Fruit fly (Drosophila melanogaster) whole organism, embryonic: ENCODE results near the gene Sfxn2.

Experiments
- Ada2b ChIP-seq: fragments of 200-800 bp; sonication (Bioruptor generic); IDR thresholded peaks from 2 replicates; pipeline ENCODE4 v1.3.6; 2022; ENCODE audit warnings: missing biosample characterization, missing genetic modification characterization
- Aef1 ChIP-seq: fragments of 200-800 bp; sonication (Bioruptor generic); IDR thresholded peaks from 3 replicates; pipeline ENCODE4 v1.3.6; 2022; ENCODE audit warnings: missing biosample characterization, missing genetic modification characterization
- Atf6 ChIP-seq: fragments of 200-800 bp; sonication (Bioruptor generic); IDR thresholded peaks from 2 replicates; pipeline ENCODE4 v1.3.6; 2022; ENCODE audit warnings: missing biosample characterization, missing genetic modification characterization
- CG10654 ChIP-seq: fragments of 200-800 bp; sonication (Bioruptor generic); optimal IDR thresholded peaks from 2 replicates; lab custom pipeline; 2016; ENCODE audit warnings: missing biosample characterization, missing genetic modification characterization
- CG12659 ChIP-seq: fragments of 200-800 bp; sonication (Bioruptor generic); optimal IDR thresholded peaks from 3 replicates; lab custom pipeline; 2017; ENCODE audit warnings: mild to moderate bottlenecking, missing biosample characterization, missing genetic modification reagents, missing genetic modification characterization
- CG13287 ChIP-seq: fragments of 200-800 bp; sonication (Bioruptor generic); IDR thresholded peaks from 2 replicates; pipeline ENCODE4 v1.3.6; 2022; ENCODE audit warnings: missing biosample characterization, missing genetic modification characterization; ENCODE audit not compliant: partially characterized antibody
- CG13424 ChIP-seq: fragments of 200-800 bp; sonication (Bioruptor generic); optimal IDR thresholded peaks from 2 replicates; lab custom pipeline; 2019; ENCODE audit warnings: missing biosample characterization, mild to moderate bottlenecking, missing genetic modification characterization, moderate library complexity
- CG17829 ChIP-seq: fragments of 200-800 bp; optimal IDR thresholded peaks from 2 replicates; lab custom pipeline; 2019; ENCODE audit warnings: missing biosample characterization, mild to moderate bottlenecking, missing genetic modification characterization, moderate library complexity
- CG18011 ChIP-seq: fragments of 200-800 bp; sonication (Bioruptor generic); optimal IDR thresholded peaks from 2 replicates; lab custom pipeline; 2017; ENCODE audit warnings: missing biosample characterization, missing genetic modification characterization, mild to moderate bottlenecking, moderate library complexity, missing genotype
- CG18476 ChIP-seq: fragments of 200-800 bp; sonication (Bioruptor generic); optimal IDR thresholded peaks from 2 replicates; lab custom pipeline; 2016; ENCODE audit warnings: missing biosample characterization, mild to moderate bottlenecking, missing genetic modification characterization
- CG18599 ChIP-seq: fragments of 200-800 bp; sonication (Bioruptor generic); optimal IDR thresholded peaks from 3 replicates; lab custom pipeline; 2017; ENCODE audit warnings: missing biosample characterization, missing genetic modification characterization, mild to moderate bottlenecking, moderate library complexity, missing genetic modification reagents
- CG2678 ChIP-seq: fragments of 200-800 bp; sonication (Bioruptor generic); optimal IDR thresholded peaks from 3 replicates; lab custom pipeline; 2019; ENCODE audit warnings: missing biosample characterization, mild to moderate bottlenecking, missing genetic modification characterization, moderate library complexity
- CG33213 ChIP-seq: fragments of 200-800 bp; sonication (Bioruptor generic); optimal IDR thresholded peaks from 3 replicates; lab custom pipeline; 2016; ENCODE audit warnings: missing biosample characterization, missing genetic modification characterization
- CG6654 ChIP-seq: fragments of 200-800 bp; sonication (Bioruptor generic); optimal IDR thresholded peaks from 2 replicates; lab custom pipeline; 2017; ENCODE audit warnings: missing biosample characterization, mild to moderate bottlenecking, missing genetic modification characterization
- CG7271 ChIP-seq: fragments of 200-800 bp; sonication (Bioruptor generic); optimal IDR thresholded peaks from 2 replicates; lab custom pipeline; 2018; ENCODE audit warnings: missing biosample characterization, mild to moderate bottlenecking, missing genetic modification characterization, moderate library complexity
- CkIIα-i1 ChIP-seq: fragments of 200-800 bp; sonication (Bioruptor generic); IDR thresholded peaks from 2 replicates; pipeline ENCODE4 v1.3.6; 2022; ENCODE audit warnings: missing biosample characterization, missing genetic modification characterization
- Dek ChIP-seq: fragments of 200-800 bp; sonication (Bioruptor generic); optimal IDR thresholded peaks from 3 replicates; lab custom pipeline; 2019; ENCODE audit warnings: missing biosample characterization, mild to moderate bottlenecking, missing genetic modification characterization, moderate library complexity
- Hsf ChIP-seq: fragments of 200-800 bp; sonication (Bioruptor generic); optimal IDR thresholded peaks from 3 replicates; lab custom pipeline; 2016; ENCODE audit warnings: missing biosample characterization, missing genetic modification characterization
- MTF-1 ChIP-seq: fragments of 200-800 bp; sonication (Bioruptor generic); optimal IDR thresholded peaks from 2 replicates; lab custom pipeline; 2018; ENCODE audit warnings: missing biosample characterization, mild to moderate bottlenecking, missing genetic modification characterization, borderline replicate concordance
- Nf-YA ChIP-seq: fragments of 200-800 bp; sonication (Bioruptor generic); IDR thresholded peaks from 2 replicates; pipeline ENCODE4 v1.3.6; 2022; ENCODE audit warnings: missing biosample characterization, missing genetic modification characterization
- Oaz ChIP-seq: fragments of 200-800 bp; sonication (Bioruptor generic); IDR thresholded peaks from 2 replicates; pipeline ENCODE4 v1.3.6; 2022; ENCODE audit warnings: missing biosample characterization, missing genetic modification characterization
- Pdp1 ChIP-seq, 2 experiments: fragments of 200-800 bp; sonication (Bioruptor generic); optimal IDR thresholded peaks; 3 replicates each; lab custom pipeline; 2016; ENCODE audit warnings: missing biosample characterization in 2 of 2, missing genetic modification characterization in 2 of 2, mild to moderate bottlenecking in 1 of 2, moderate library complexity in 1 of 2
- ac ChIP-seq: fragments of 200-800 bp; sonication (Bioruptor generic); optimal IDR thresholded peaks from 3 replicates; lab custom pipeline; 2017; ENCODE audit warnings: missing biosample characterization, mild to moderate bottlenecking, missing genetic modification characterization
- ap ChIP-seq: fragments of 200-800 bp; sonication (Bioruptor generic); IDR thresholded peaks from 2 replicates; pipeline ENCODE4 v1.3.6; 2022; ENCODE audit warnings: missing biosample characterization, missing genetic modification characterization
- bcd ChIP-seq: fragments of 200-800 bp; sonication (Bioruptor generic); optimal IDR thresholded peaks from 2 replicates; lab custom pipeline; 2017; ENCODE audit warnings: missing biosample characterization, mild to moderate bottlenecking, missing genetic modification characterization
- btn ChIP-seq: fragments of 200-800 bp; sonication (Bioruptor generic); optimal IDR thresholded peaks from 2 replicates; lab custom pipeline; 2016; ENCODE audit warnings: missing biosample characterization, missing genetic modification characterization
- chif ChIP-seq, 2 experiments: fragments of 200-800 bp; sonication (Bioruptor generic); optimal IDR thresholded peaks; 3 replicates each; lab custom pipeline; 2016; ENCODE audit warnings: missing biosample characterization in 2 of 2, missing genetic modification characterization in 2 of 2
- crc ChIP-seq: fragments of 200-800 bp; sonication (Bioruptor generic); optimal IDR thresholded peaks from 2 replicates; lab custom pipeline; 2016; ENCODE audit warnings: missing biosample characterization, missing genetic modification characterization
- croc ChIP-seq: fragments of 200-800 bp; sonication (Bioruptor generic); conservative IDR thresholded peaks from 3 replicates; pipeline ENCODE4 v1.3.6; 2022; ENCODE audit warnings: missing biosample characterization, missing genetic modification characterization
- danr ChIP-seq: fragments of 200-800 bp; sonication (Bioruptor generic); IDR thresholded peaks from 2 replicates; pipeline ENCODE4 v1.3.6; 2022; ENCODE audit warnings: missing biosample characterization, missing genetic modification characterization
- dm ChIP-seq: fragments of 200-800 bp; sonication (Bioruptor generic); optimal IDR thresholded peaks from 3 replicates; lab custom pipeline; 2016; ENCODE audit warnings: missing biosample characterization, missing genetic modification characterization
- dpn ChIP-seq, 2 experiments: fragments of 200-800 bp; sonication (Bioruptor generic); optimal IDR thresholded peaks; 3 replicates each; lab custom pipeline; 2016; ENCODE audit warnings: missing biosample characterization in 2 of 2, missing genetic modification characterization in 2 of 2
- dysf ChIP-seq: fragments of 200-800 bp; sonication (Bioruptor generic); IDR thresholded peaks from 3 replicates; pipeline ENCODE4 v1.3.6; 2022; ENCODE audit warnings: missing biosample characterization, missing genetic modification characterization
- hb ChIP-seq: fragments of 200-800 bp; sonication (Bioruptor generic); IDR thresholded peaks from 3 replicates; pipeline ENCODE4 v1.3.6; 2022; ENCODE audit warnings: missing biosample characterization, missing genetic modification characterization; ENCODE audit not compliant: partially characterized antibody
- her ChIP-seq: fragments of 200-800 bp; sonication (Bioruptor generic); optimal IDR thresholded peaks from 2 replicates; lab custom pipeline; 2016; ENCODE audit warnings: missing biosample characterization, missing genetic modification characterization
- ind ChIP-seq: fragments of 200-800 bp; sonication (Bioruptor generic); optimal IDR thresholded peaks from 3 replicates; lab custom pipeline; 2016; ENCODE audit warnings: missing biosample characterization, missing genetic modification characterization
- kay ChIP-seq: fragments of 200-800 bp; sonication (Bioruptor generic); optimal IDR thresholded peaks from 2 replicates; lab custom pipeline; 2016; ENCODE audit warnings: missing biosample characterization, missing genetic modification characterization
- kni ChIP-seq: fragments of 200-800 bp; sonication (Bioruptor generic); optimal IDR thresholded peaks from 3 replicates; lab custom pipeline; 2017; ENCODE audit warnings: mild to moderate bottlenecking, missing biosample characterization, missing genetic modification reagents, missing genetic modification characterization
- lab ChIP-seq: fragments of 200-800 bp; sonication (Bioruptor generic); optimal IDR thresholded peaks from 3 replicates; lab custom pipeline; 2017; ENCODE audit warnings: missing biosample characterization, missing genetic modification characterization, mild to moderate bottlenecking, moderate library complexity, missing genetic modification reagents
- pho ChIP-seq: fragments of 200-800 bp; sonication (Bioruptor generic); optimal IDR thresholded peaks from 2 replicates; lab custom pipeline; 2016; ENCODE audit warnings: missing biosample characterization, missing genetic modification characterization
- prd ChIP-seq, 3 experiments: fragments of >200 bp in 2 of 3; fragments of 200-800 bp in 1 of 3; sonication (Bioruptor generic) in 1 of 3; optimal IDR thresholded peaks in 2 of 3; IDR thresholded peaks in 1 of 3; 2 replicates in 2 of 3; 3 replicates in 1 of 3; pipeline versions ENCODE4 v1.3.6 to Lab custom; 2017 to 2022; ENCODE audit warnings: missing biosample characterization in 1 of 3, missing genetic modification characterization in 1 of 3
- run ChIP-seq: fragments of 200-800 bp; sonication (Bioruptor generic); optimal IDR thresholded peaks from 3 replicates; lab custom pipeline; 2018; ENCODE audit warnings: missing biosample characterization, mild to moderate bottlenecking, missing genetic modification characterization
- sc ChIP-seq, 3 experiments: fragments of >200 bp in 2 of 3; fragments of 200-800 bp in 1 of 3; sonication (Bioruptor generic) in 1 of 3; optimal IDR thresholded peaks; 2 replicates in 2 of 3; 3 replicates in 1 of 3; lab custom pipeline; 2017; ENCODE audit warnings: mild to moderate bottlenecking in 1 of 3, missing biosample characterization in 1 of 3, missing genetic modification characterization in 1 of 3, missing genetic modification reagents in 1 of 3
- sna ChIP-seq: fragments of 200-800 bp; sonication (Bioruptor generic); IDR thresholded peaks from 2 replicates; pipeline ENCODE4 v1.3.6; 2022; ENCODE audit warnings: missing biosample characterization, missing genetic modification characterization; ENCODE audit not compliant: partially characterized antibody
- tap ChIP-seq: fragments of 200-800 bp; optimal IDR thresholded peaks from 3 replicates; lab custom pipeline; 2019; ENCODE audit warnings: missing biosample characterization, mild to moderate bottlenecking, missing genetic modification characterization, moderate library complexity
- tll ChIP-seq, 2 experiments: fragments of 200-800 bp in 1 of 2; fragments of >200 bp in 1 of 2; sonication (Bioruptor generic) in 1 of 2; optimal IDR thresholded peaks; 2 replicates each; lab custom pipeline; 2017 to 2019; ENCODE audit warnings: missing biosample characterization in 2 of 2, missing genetic modification characterization in 2 of 2, mild to moderate bottlenecking in 1 of 2, moderate library complexity in 1 of 2
- trh ChIP-seq: fragments of 200-800 bp; sonication (Bioruptor generic); optimal IDR thresholded peaks from 2 replicates; lab custom pipeline; 2016; ENCODE audit warnings: missing biosample characterization, missing genetic modification characterization
- ttk ChIP-seq: fragments of 200-800 bp; sonication (Bioruptor generic); IDR thresholded peaks from 2 replicates; pipeline ENCODE4 v2.1.2; 2022; ENCODE audit warnings: missing biosample characterization, missing genetic modification characterization
- zfh1 ChIP-seq: fragments of 200-800 bp; sonication (Bioruptor generic); IDR thresholded peaks from 3 replicates; pipeline ENCODE4 v1.3.6; 2022; ENCODE audit warnings: missing biosample characterization, missing genetic modification characterization

Sfxn2 gene

dm6 chr3L:19056857-19057324, 6.1 kb upstream of the Sfxn2 start (continued):
- no peak for TF ChIP-seq crc (GFP tag; lab: Kevin White, UChicago)
- TF ChIP-seq kay = no peak
- TF ChIP-seq ap (GFP tag; lab: Robert Waterston, UW) = no peak
- no peak for TF ChIP-seq dm (GFP tag; lab: Kevin White, UChicago)
- no peak for TF ChIP-seq her (GFP tag; lab: Kevin White, UChicago)
- no peak for TF ChIP-seq chif (GFP tag; optimal IDR thresholded peaks at IDR 0.05; lab: Kevin White, UChicago)
- TF ChIP-seq Ada2b (GFP tag; lab: Robert Waterston, UW) = no peak
- TF ChIP-seq CG18011 (GFP tag; lab: Kevin White, UChicago) = no peak
- peak; percentile 45 for TF ChIP-seq CG2678 (tag; lab: Kevin White, UChicago)
- TF ChIP-seq MTF-1 (GFP tag; lab: Kevin White, UChicago) = no peak
- no peak for TF ChIP-seq CG18476 (GFP tag; lab: Kevin White, UChicago)
- no peak for TF ChIP-seq pho
- TF ChIP-seq sc (optimal IDR thresholded peaks at IDR 0.05; lab: Kevin White, UChicago) = no peak
- peak; percentile 1 for TF ChIP-seq sc (GFP tag; optimal IDR thresholded peaks at IDR 0.05; lab: Kevin White, UChicago)
- TF ChIP-seq lab (GFP tag; lab: Kevin White, UChicago) = no peak
- no peak for TF ChIP-seq Atf6
- no peak; the same call in 1 of the 2 replicates for TF ChIP-seq ttk (GFP tag; lab: Robert Waterston, UW)
- TF ChIP-seq ind (GFP tag; lab: Kevin White, UChicago) = no peak
- TF ChIP-seq CkIIα-i1 (GFP tag; lab: Robert Waterston, UW) = no peak
- no peak for TF ChIP-seq bcd (GFP tag; lab: Kevin White, UChicago)
- TF ChIP-seq dysf (GFP tag; lab: Robert Waterston, UW) = 0 out of 3 replicates have a peak, but pooled peaks have one; percentile 8
- peak; percentile 66 for TF ChIP-seq CG17829
- no peak for TF ChIP-seq Nf-YA
- no peak for TF ChIP-seq Oaz (GFP tag; lab: Robert Waterston, UW)
- TF ChIP-seq run (tag; lab: Kevin White, UChicago) = no peak
- TF ChIP-seq CG18599 (GFP tag; lab: Kevin White, UChicago) = no peak
- peak; percentile 15; the same call in 1 of the 3 replicates for TF ChIP-seq croc
- TF ChIP-seq Aef1 (GFP tag; lab: Robert Waterston, UW) = no peak
- TF ChIP-seq Pdp1 (GFP tag; optimal IDR thresholded peaks at IDR 0.05; lab: Kevin White, UChicago) = no peak
- no peak for TF ChIP-seq ac (GFP tag; lab: Kevin White, UChicago)
- peak in 1 of 2 experiments; percentile 1 for TF ChIP-seq dpn (GFP tag; optimal IDR thresholded peaks at IDR 0.05; lab: Kevin White, UChicago)
- TF ChIP-seq hb (GFP tag; lab: Robert Waterston, UW) = no peak
- no peak for TF ChIP-seq CG13287 (GFP tag; lab: Robert Waterston, UW)
- TF ChIP-seq sna = no peak
- no peak for TF ChIP-seq trh (GFP tag; lab: Kevin White, UChicago)
- TF ChIP-seq kni (GFP tag; lab: Kevin White, UChicago) = no peak
- TF ChIP-seq danr = no peak
- no peak for TF ChIP-seq zfh1 (GFP tag; lab: Robert Waterston, UW)
- TF ChIP-seq tap = no peak
- TF ChIP-seq CG33213 (GFP tag; lab: Kevin White, UChicago) = no peak
- no peak for TF ChIP-seq CG7271 (tag; lab: Kevin White, UChicago)
- TF ChIP-seq CG13424 (tag; lab: Kevin White, UChicago) = peak; percentile 6
- TF ChIP-seq btn (GFP tag; lab: Kevin White, UChicago) = no peak
- TF ChIP-seq Dek (tag; lab: Kevin White, UChicago) = no peak
- TF ChIP-seq CG12659 = peak; percentile 10
- no peak for TF ChIP-seq CG10654 (GFP tag; lab: Kevin White, UChicago)
- TF ChIP-seq Hsf (GFP tag; lab: Kevin White, UChicago) = no peak
- no peak for TF ChIP-seq prd (optimal IDR thresholded peaks at IDR 0.05; lab: Kevin White, UChicago)
- TF ChIP-seq prd (GFP tag; IDR thresholded peaks at IDR 0.05; lab: Robert Waterston, UW) = no peak; the same call in 2 of the 3 replicates
- TF ChIP-seq CG6654 = no peak
- TF ChIP-seq tll (GFP tag; optimal IDR thresholded peaks at IDR 0.05; lab: Kevin White, UChicago) = no peak
